Fruit fly (Drosophila melanogaster) whole organism, embryonic: ENCODE measurements around the gene eIF3h.

Experiments
- Asciz ChIP-seq: fragments of 200-800 bp; sonication (Bioruptor generic); optimal IDR thresholded peaks from 2 replicates; lab custom pipeline; 2017; ENCODE audit warnings: missing biosample characterization, mild to moderate bottlenecking, missing genetic modification characterization, missing genetic modification reagents
- BEAF-32 ChIP-seq: fragments of 200-800 bp; sonication (Bioruptor generic); optimal IDR thresholded peaks from 3 replicates; lab custom pipeline; 2017; ENCODE audit warnings: missing biosample characterization, missing genetic modification characterization, mild to moderate bottlenecking, moderate library complexity, missing genetic modification reagents
- CG11398 ChIP-seq: fragments of 200-800 bp; sonication (Bioruptor generic); optimal IDR thresholded peaks from 2 replicates; lab custom pipeline; 2016; ENCODE audit warnings: missing biosample characterization, missing genetic modification characterization
- CG11456 ChIP-seq: fragments of 200-800 bp; sonication (Bioruptor generic); IDR thresholded peaks from 3 replicates; pipeline ENCODE4 v1.3.6; 2022; ENCODE audit warnings: missing biosample characterization, missing genetic modification characterization
- CG13287 ChIP-seq: fragments of 200-800 bp; sonication (Bioruptor generic); IDR thresholded peaks from 2 replicates; pipeline ENCODE4 v1.3.6; 2022; ENCODE audit warnings: missing biosample characterization, missing genetic modification characterization; ENCODE audit not compliant: partially characterized antibody
- CG13894 ChIP-seq: fragments of 200-800 bp; sonication (Bioruptor generic); optimal IDR thresholded peaks from 3 replicates; lab custom pipeline; 2018; ENCODE audit warnings: missing biosample characterization, mild to moderate bottlenecking, missing genetic modification characterization, moderate library complexity
- CG14667 ChIP-seq: fragments of 200-800 bp; sonication (Bioruptor generic); IDR thresholded peaks from 2 replicates; pipeline ENCODE4 v1.3.6; 2022; ENCODE audit warnings: missing biosample characterization, missing genetic modification characterization
- CG14965 ChIP-seq: fragments of 200-800 bp; sonication (Bioruptor generic); optimal IDR thresholded peaks from 2 replicates; lab custom pipeline; 2016; ENCODE audit warnings: missing biosample characterization, missing genetic modification characterization, borderline replicate concordance
- CG2889 ChIP-seq: fragments of 200-800 bp; sonication (Bioruptor generic); IDR thresholded peaks from 3 replicates; pipeline ENCODE4 v1.3.6; 2022; ENCODE audit warnings: missing biosample characterization, missing genetic modification characterization
- CG31441 ChIP-seq: fragments of 200-800 bp; sonication (Bioruptor generic); IDR thresholded peaks from 2 replicates; pipeline ENCODE4 v1.3.6; 2022; ENCODE audit warnings: missing biosample characterization, missing genetic modification characterization
- CG32772 ChIP-seq: fragments of 200-800 bp; sonication (Bioruptor generic); IDR thresholded peaks from 2 replicates; pipeline ENCODE4 v1.3.6; 2022; ENCODE audit warnings: missing biosample characterization, missing genetic modification characterization
- CG34224 ChIP-seq: fragments of 200-800 bp; sonication (Bioruptor generic); IDR thresholded peaks from 3 replicates; pipeline ENCODE4 v1.3.6; 2022; ENCODE audit warnings: missing biosample characterization, missing genetic modification characterization; ENCODE audit not compliant: partially characterized antibody
- CG4360 ChIP-seq: fragments of 200-800 bp; sonication (Bioruptor generic); IDR thresholded peaks from 2 replicates; pipeline ENCODE4 v1.3.6; 2022; ENCODE audit warnings: missing biosample characterization, missing genetic modification characterization
- CG4707 ChIP-seq: fragments of 200-800 bp; sonication (Bioruptor generic); optimal IDR thresholded peaks from 2 replicates; lab custom pipeline; 2018; ENCODE audit warnings: missing biosample characterization, mild to moderate bottlenecking, missing genetic modification characterization, moderate library complexity
- CG6272 ChIP-seq: fragments of 200-800 bp; sonication (Bioruptor generic); IDR thresholded peaks from 2 replicates; pipeline ENCODE4 v1.3.6; 2022; ENCODE audit warnings: missing biosample characterization, missing genetic modification characterization
- CG8765 ChIP-seq: fragments of 200-800 bp; sonication (Bioruptor generic); IDR thresholded peaks from 2 replicates; pipeline ENCODE4 v1.3.6; 2022; ENCODE audit warnings: missing biosample characterization, missing genetic modification characterization
- CG9727 ChIP-seq: fragments of 200-800 bp; sonication (Bioruptor generic); optimal IDR thresholded peaks from 3 replicates; lab custom pipeline; 2017; ENCODE audit warnings: missing biosample characterization, mild to moderate bottlenecking, missing genetic modification characterization
- D19B ChIP-seq: fragments of 200-800 bp; sonication (Bioruptor generic); optimal IDR thresholded peaks from 2 replicates; lab custom pipeline; 2017; ENCODE audit warnings: missing biosample characterization, mild to moderate bottlenecking, missing genetic modification characterization
- Dll ChIP-seq: fragments of 200-800 bp; sonication (Bioruptor generic); IDR thresholded peaks from 4 replicates; pipeline ENCODE4 v1.3.6; 2022; ENCODE audit warnings: missing biosample characterization, missing genetic modification characterization; ENCODE audit not compliant: partially characterized antibody
- Dref ChIP-seq: fragments of 200-800 bp; sonication (Bioruptor generic); IDR thresholded peaks from 2 replicates; pipeline ENCODE4 v1.3.6; 2022; ENCODE audit warnings: missing biosample characterization, missing genetic modification characterization
- Fer3 ChIP-seq: fragments of 200-800 bp; sonication (Bioruptor generic); optimal IDR thresholded peaks from 2 replicates; lab custom pipeline; 2018; ENCODE audit warnings: missing biosample characterization, mild to moderate bottlenecking, missing genetic modification characterization, moderate library complexity
- H15 ChIP-seq: fragments of 200-800 bp; sonication (Bioruptor generic); IDR thresholded peaks from 3 replicates; pipeline ENCODE4 v1.3.6; 2022; ENCODE audit warnings: missing biosample characterization, missing genetic modification characterization
- HLH4C ChIP-seq: fragments of 200-800 bp; sonication (Bioruptor generic); IDR thresholded peaks from 3 replicates; pipeline ENCODE4 v1.3.6; 2022; ENCODE audit warnings: missing biosample characterization, missing genetic modification characterization; ENCODE audit not compliant: partially characterized antibody
- HLHmδ ChIP-seq: fragments of 200-800 bp; sonication (Bioruptor generic); optimal IDR thresholded peaks from 2 replicates; lab custom pipeline; 2018; ENCODE audit warnings: missing biosample characterization, mild to moderate bottlenecking, missing genetic modification characterization, moderate library complexity
- Lhr ChIP-seq: fragments of 200-800 bp; sonication (Bioruptor generic); optimal IDR thresholded peaks from 3 replicates; lab custom pipeline; 2017; ENCODE audit warnings: mild to moderate bottlenecking, missing biosample characterization, missing genetic modification reagents, missing genetic modification characterization
- MBD-R2 ChIP-seq: fragments of 200-800 bp; sonication (Bioruptor generic); IDR thresholded peaks from 2 replicates; pipeline ENCODE4 v1.3.6; 2022; ENCODE audit warnings: missing biosample characterization, missing genetic modification characterization
- NFAT ChIP-seq: fragments of 200-800 bp; sonication (Bioruptor generic); IDR thresholded peaks from 2 replicates; pipeline ENCODE4 v1.3.6; 2022; ENCODE audit warnings: missing biosample characterization, missing genetic modification characterization
- Ptx1 ChIP-seq: fragments of 200-800 bp; sonication (Bioruptor generic); IDR thresholded peaks from 2 replicates; pipeline ENCODE4 v1.3.6; 2022; ENCODE audit warnings: missing biosample characterization, missing genetic modification characterization
- Sry-δ ChIP-seq: fragments of 200-800 bp; sonication (Bioruptor generic); optimal IDR thresholded peaks from 2 replicates; lab custom pipeline; 2016; ENCODE audit warnings: missing biosample characterization, missing genetic modification characterization
- Stat92E ChIP-seq, 3 experiments: fragments of >200 bp in 2 of 3; fragments of 200-800 bp in 1 of 3; sonication (Bioruptor generic) in 1 of 3; optimal IDR thresholded peaks; 2 replicates each; lab custom pipeline; 2017 to 2019; ENCODE audit warnings: missing biosample characterization in 3 of 3, missing genetic modification characterization in 3 of 3, mild to moderate bottlenecking in 1 of 3, moderate library complexity in 1 of 3
- bbx ChIP-seq: fragments of 200-800 bp; sonication (Bioruptor generic); IDR thresholded peaks from 2 replicates; pipeline ENCODE4 v1.3.6; 2022; ENCODE audit warnings: missing biosample characterization, missing genetic modification characterization; ENCODE audit not compliant: partially characterized antibody
- cas ChIP-seq: fragments of 200-800 bp; sonication (Bioruptor generic); IDR thresholded peaks from 2 replicates; pipeline ENCODE4 v1.3.6; 2022; ENCODE audit warnings: missing biosample characterization, missing genetic modification characterization
- crc ChIP-seq: fragments of 200-800 bp; sonication (Bioruptor generic); optimal IDR thresholded peaks from 2 replicates; lab custom pipeline; 2016; ENCODE audit warnings: missing biosample characterization, missing genetic modification characterization
- da ChIP-seq: fragments of 200-800 bp; sonication (Bioruptor generic); optimal IDR thresholded peaks from 2 replicates; lab custom pipeline; 2016; ENCODE audit warnings: missing biosample characterization, missing genetic modification characterization
- dmrt99B ChIP-seq: fragments of 200-800 bp; sonication (Bioruptor generic); optimal IDR thresholded peaks from 2 replicates; lab custom pipeline; 2018; ENCODE audit warnings: missing biosample characterization, mild to moderate bottlenecking, missing genetic modification characterization, moderate library complexity
- dysf ChIP-seq: fragments of 200-800 bp; sonication (Bioruptor generic); IDR thresholded peaks from 3 replicates; pipeline ENCODE4 v1.3.6; 2022; ENCODE audit warnings: missing biosample characterization, missing genetic modification characterization
- fd3F ChIP-seq: fragments of 200-800 bp; sonication (Bioruptor generic); optimal IDR thresholded peaks from 2 replicates; lab custom pipeline; 2018; ENCODE audit warnings: missing biosample characterization, mild to moderate bottlenecking, missing genetic modification characterization, moderate library complexity
- fd64A ChIP-seq: fragments of 200-800 bp; sonication (Bioruptor generic); optimal IDR thresholded peaks from 3 replicates; lab custom pipeline; 2018; ENCODE audit warnings: missing biosample characterization, mild to moderate bottlenecking, missing genetic modification characterization
- gce ChIP-seq: fragments of 200-800 bp; sonication (Bioruptor generic); IDR thresholded peaks from 3 replicates; pipeline ENCODE4 v1.3.6; 2022; ENCODE audit warnings: missing biosample characterization, missing genetic modification characterization
- hb ChIP-seq: fragments of 200-800 bp; sonication (Bioruptor generic); IDR thresholded peaks from 3 replicates; pipeline ENCODE4 v1.3.6; 2022; ENCODE audit warnings: missing biosample characterization, missing genetic modification characterization; ENCODE audit not compliant: partially characterized antibody
- hbn ChIP-seq: fragments of 200-800 bp; sonication (Bioruptor generic); IDR thresholded peaks from 2 replicates; pipeline ENCODE4 v1.3.6; 2022; ENCODE audit warnings: missing biosample characterization, missing genetic modification characterization; ENCODE audit not compliant: partially characterized antibody
- hth ChIP-seq: fragments of >200 bp; optimal IDR thresholded peaks from 2 replicates; lab custom pipeline; 2017; ENCODE audit warnings: inconsistent platforms
- jigr1 ChIP-seq: fragments of 200-800 bp; sonication (Bioruptor generic); IDR thresholded peaks from 3 replicates; pipeline ENCODE4 v1.3.6; 2022; ENCODE audit warnings: missing biosample characterization, missing genetic modification characterization
- kah ChIP-seq: fragments of 200-800 bp; sonication (Bioruptor generic); optimal IDR thresholded peaks from 2 replicates; lab custom pipeline; 2018; ENCODE audit warnings: missing biosample characterization, mild to moderate bottlenecking, missing genetic modification characterization
- nau ChIP-seq: fragments of 200-800 bp; sonication (Bioruptor generic); optimal IDR thresholded peaks from 3 replicates; lab custom pipeline; 2017; ENCODE audit warnings: missing biosample characterization, mild to moderate bottlenecking, missing genetic modification characterization, missing genetic modification reagents
- ranshi ChIP-seq: fragments of 200-800 bp; sonication (Bioruptor generic); IDR thresholded peaks from 2 replicates; pipeline ENCODE4 v1.3.6; 2022; ENCODE audit warnings: missing biosample characterization, missing genetic modification characterization
- tup ChIP-seq: fragments of 200-800 bp; sonication (Bioruptor generic); optimal IDR thresholded peaks from 2 replicates; lab custom pipeline; 2016; ENCODE audit warnings: missing biosample characterization, mild to moderate bottlenecking, missing genetic modification characterization, moderate library complexity
- tx ChIP-seq: fragments of 200-800 bp; sonication (Bioruptor generic); optimal IDR thresholded peaks from 2 replicates; lab custom pipeline; 2016; ENCODE audit warnings: missing biosample characterization, missing genetic modification characterization
- vnd ChIP-seq: fragments of 200-800 bp; sonication (Bioruptor generic); IDR thresholded peaks from 3 replicates; pipeline ENCODE4 v1.3.6; 2022; ENCODE audit warnings: missing biosample characterization, missing genetic modification characterization; ENCODE audit not compliant: partially characterized antibody

Gene eIF3h

dm6 chr2L:5059645-5060254 is 6.9 kb upstream of the eIF3h start, which contains the start of gene Rpn11 (continued):
- TF ChIP-seq HLHmδ (GFP tag; lab: Kevin White, UChicago) = no peak
- no peak for TF ChIP-seq kah (GFP tag; lab: Kevin White, UChicago)
- TF ChIP-seq ranshi (GFP tag; lab: Robert Waterston, UW) = 0 out of 2 replicates have a peak, but pooled peaks have one; percentile 5
- no peak for TF ChIP-seq tup
- peak; percentile 73 for TF ChIP-seq CG31441
- peak; percentile 77 for TF ChIP-seq Dref (GFP tag; lab: Robert Waterston, UW)
- TF ChIP-seq fd3F (GFP tag; lab: Kevin White, UChicago) = peak; percentile 45
- TF ChIP-seq CG8765 (GFP tag; lab: Robert Waterston, UW) = no peak
- TF ChIP-seq hb (GFP tag; lab: Robert Waterston, UW) = no peak
- no peak for TF ChIP-seq CG2889 (GFP tag; lab: Robert Waterston, UW)
- TF ChIP-seq H15 (GFP tag; lab: Robert Waterston, UW) = no peak
- TF ChIP-seq CG11456 (GFP tag; lab: Robert Waterston, UW) = no peak; the same call in 2 of the 3 replicates
- no peak for TF ChIP-seq cas (GFP tag; lab: Robert Waterston, UW)
- TF ChIP-seq Sry-δ (GFP tag; lab: Kevin White, UChicago) = peak; percentile 51
- TF ChIP-seq D19B (GFP tag; lab: Kevin White, UChicago) = peak; percentile 20
- peak; percentile 58 for TF ChIP-seq Ptx1 (GFP tag; lab: Robert Waterston, UW)
- TF ChIP-seq bbx (GFP tag; lab: Robert Waterston, UW) = peak; percentile 26; the same call in 1 of the 2 replicates
- peak; percentile 15 for TF ChIP-seq Asciz (GFP tag; lab: Kevin White, UChicago)
- no peak for TF ChIP-seq fd64A (GFP tag; lab: Kevin White, UChicago)
- no peak for TF ChIP-seq gce (GFP tag; lab: Robert Waterston, UW)
- TF ChIP-seq HLH4C (GFP tag; lab: Robert Waterston, UW) = peak; percentile 44
- peak; percentile 79 for TF ChIP-seq CG9727 (GFP tag; lab: Kevin White, UChicago)
- TF ChIP-seq CG6272 (GFP tag; lab: Robert Waterston, UW) = 0 out of 2 replicates have a peak, but pooled peaks have one; percentile 12
- 0 out of 3 replicates have a peak, but pooled peaks have one; percentile 8 for TF ChIP-seq dysf (GFP tag; lab: Robert Waterston, UW)
- no peak for TF ChIP-seq CG32772
- TF ChIP-seq tx (GFP tag; lab: Kevin White, UChicago) = peak; percentile 41
- TF ChIP-seq hth = no peak
- TF ChIP-seq CG13894 (tag; lab: Kevin White, UChicago) = peak; percentile 60
- peak; percentile 68 for TF ChIP-seq dmrt99B (tag; lab: Kevin White, UChicago)
- TF ChIP-seq Stat92E (GFP tag; optimal IDR thresholded peaks at IDR 0.05; lab: Kevin White, UChicago) = no peak
- 0 out of 2 replicates have a peak, but pooled peaks have one; percentile 34 for TF ChIP-seq NFAT (GFP tag; lab: Robert Waterston, UW)
- TF ChIP-seq crc (GFP tag; lab: Kevin White, UChicago) = no peak
- TF ChIP-seq Fer3 (tag; lab: Kevin White, UChicago) = peak; percentile 66
- TF ChIP-seq CG14965 (GFP tag; lab: Kevin White, UChicago) = no peak
- TF ChIP-seq CG11398 = peak; percentile 15
- TF ChIP-seq Lhr (GFP tag; lab: Kevin White, UChicago) = peak; percentile 43
- no peak for TF ChIP-seq CG4707 (GFP tag; lab: Kevin White, UChicago)

dm6 chr2L:5058094-5058493 is 5.2 kb upstream of the eIF3h start, which contains the start of gene Nepl3:
Nepl3 (minus strand) TSS chr2L:5058248.
- TF ChIP-seq da (GFP tag; lab: Kevin White, UChicago) = no peak
- TF ChIP-seq CG14667 (GFP tag; lab: Robert Waterston, UW) = no peak
- 0 out of 2 replicates have a peak, but pooled peaks have one; percentile 51 for TF ChIP-seq hbn (GFP tag; lab: Robert Waterston, UW)
- TF ChIP-seq bbx (GFP tag; lab: Robert Waterston, UW) = peak; percentile 28; the same call in 1 of the 2 replicates
- no peak for TF ChIP-seq nau (GFP tag; lab: Kevin White, UChicago)
- no peak for TF ChIP-seq jigr1
- TF ChIP-seq CG34224 (GFP tag; lab: Robert Waterston, UW) = peak; percentile 63
- TF ChIP-seq Dll (GFP tag; lab: Robert Waterston, UW) = peak; percentile 69
- peak; percentile 80 for TF ChIP-seq CG13287 (GFP tag; lab: Robert Waterston, UW)
- peak; percentile 53 for TF ChIP-seq MBD-R2 (GFP tag; lab: Robert Waterston, UW)
- TF ChIP-seq CG4360 = no peak
- peak; percentile 65 for TF ChIP-seq BEAF-32 (GFP tag; lab: Kevin White, UChicago)
- peak; percentile 44; the same call in 1 of the 3 replicates for TF ChIP-seq vnd
